Worm (Caenorhabditis elegans) whole organism, L4 larva: ENCODE data around the gene ZK662.6.

Source experiments
- Y75B8A.6 ChIP-seq: fragments of 200-800 bp; sonication (Bioruptor generic); IDR thresholded peaks from 2 replicates; pipeline ENCODE4 v1.3.6; 2022; ENCODE audit warnings: missing genetic modification reagents, missing genetic modification characterization, missing compliant biosample characterization
- aly-2 ChIP-seq: sonication (generic microtip); optimal IDR thresholded peaks from 2 replicates; lab custom pipeline; 2018; ENCODE audit warnings: missing biosample characterization, missing genetic modification characterization
- arid-1 ChIP-seq: fragments of 200-800 bp; sonication (Bioruptor generic); conservative IDR thresholded peaks from 2 replicates; pipeline ENCODE4 v1.3.6; 2022; ENCODE audit warnings: missing genetic modification reagents, missing genetic modification characterization, missing compliant biosample characterization
- ceh-82 ChIP-seq: sonication (generic microtip); optimal IDR thresholded peaks from 2 replicates; lab custom pipeline; 2017; ENCODE audit warnings: missing biosample characterization, missing genetic modification characterization
- ces-1 ChIP-seq: fragments of 150-350 bp; sonication (generic microtip); optimal IDR thresholded peaks from 4 replicates; lab custom pipeline; 2014; ENCODE audit warnings: missing biosample characterization, missing genetic modification reagents, missing genetic modification characterization
- hmg-1.1 ChIP-seq: fragments of 200-800 bp; sonication (Bioruptor generic); IDR thresholded peaks from 2 replicates; pipeline ENCODE4 v1.3.6; 2022; ENCODE audit warnings: missing genetic modification reagents, missing genetic modification characterization, missing compliant biosample characterization
- lin-39 ChIP-seq: fragments of 150-350 bp; optimal IDR thresholded peaks from 2 replicates; lab custom pipeline; 2014; ENCODE audit warnings: missing biosample characterization, missing genetic modification reagents, missing genetic modification characterization
- lir-3 ChIP-seq: sonication (generic microtip); optimal IDR thresholded peaks from 2 replicates; lab custom pipeline; 2016; ENCODE audit warnings: mild to moderate bottlenecking, missing genetic modification characterization, missing compliant biosample characterization
- nhr-11 ChIP-seq: fragments of 150-350 bp; optimal IDR thresholded peaks from 2 replicates; lab custom pipeline; 2014; ENCODE audit warnings: missing biosample characterization, missing genetic modification characterization
- nhr-42 ChIP-seq: fragments of 200-800 bp; sonication (Bioruptor generic); IDR thresholded peaks from 2 replicates; pipeline ENCODE4 v1.3.6; 2022; ENCODE audit warnings: missing genetic modification characterization, missing compliant biosample characterization
- nhr-48 ChIP-seq: sonication (generic microtip); optimal IDR thresholded peaks from 2 replicates; lab custom pipeline; 2016; ENCODE audit warnings: mild to moderate bottlenecking, missing genetic modification characterization, missing compliant biosample characterization
- nhr-76 ChIP-seq: fragments of 150-350 bp; optimal IDR thresholded peaks from 2 replicates; lab custom pipeline; 2014; ENCODE audit warnings: missing biosample characterization, missing genetic modification characterization
- pha-4 ChIP-seq, 2 experiments: fragments of 150-350 bp in 1 of 2; fragments of 200-800 bp in 1 of 2; sonication (Bioruptor generic) in 1 of 2; IDR thresholded peaks in 1 of 2; optimal IDR thresholded peaks in 1 of 2; 2 replicates each; pipeline versions ENCODE4 v1.3.6 to Lab custom; 2014 to 2022; ENCODE audit warnings: missing genetic modification characterization in 2 of 2, missing genetic modification reagents in 2 of 2, missing biosample characterization in 1 of 2, missing compliant biosample characterization in 1 of 2
- zag-1 ChIP-seq: fragments of 150-350 bp; optimal IDR thresholded peaks from 2 replicates; lab custom pipeline; 2014; ENCODE audit warnings: missing biosample characterization, missing genetic modification characterization

DNA sequence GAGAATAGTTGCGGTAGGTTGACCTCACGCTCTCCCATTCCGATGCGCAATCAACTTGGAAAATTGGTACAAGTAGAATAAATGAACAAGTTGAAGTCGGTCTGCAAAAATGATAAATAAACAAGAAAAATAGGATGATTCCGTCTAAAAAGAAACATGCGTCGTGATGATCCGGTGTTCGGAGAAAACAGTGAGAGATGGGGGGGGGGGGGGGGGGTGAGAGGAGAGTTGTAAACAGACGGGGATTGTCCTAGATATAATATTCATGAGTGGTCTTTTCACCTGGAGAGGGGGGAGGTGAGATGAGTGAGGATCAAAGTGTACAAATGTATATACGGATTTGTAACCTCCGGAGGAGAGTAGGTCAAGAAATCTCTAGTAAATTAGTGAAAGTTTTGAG is 42.8 kb upstream of the ZK662.6 start, which contains the start of gene F59D12.2:
- TF ChIP-seq hmg-1.1 (GFP tag; lab: Robert Waterston, UW) (no peak), pha-4 (GFP tag; IDR thresholded peaks at IDR 0.05; lab: Robert Waterston, UW) (no peak), pha-4 (tag; optimal IDR thresholded peaks at IDR 0.05; lab: Kevin White, UChicago) (no peak), ceh-82 (tag; lab: Kevin White, UChicago) (no peak), zag-1 (tag; lab: Kevin White, UChicago) (no peak), ces-1 (GFP tag; lab: Kevin White, UChicago) (no peak), nhr-11 (no peak), lin-39 (tag; lab: Kevin White, UChicago) (no peak), arid-1 (GFP tag; lab: Robert Waterston, UW) (no peak), nhr-48 (tag; lab: Kevin White, UChicago) (no peak), aly-2 (tag; lab: Kevin White, UChicago) (no peak), Y75B8A.6 (GFP tag; lab: Robert Waterston, UW) (no peak), lir-3 (tag; lab: Kevin White, UChicago) (no peak), nhr-76 (no peak), nhr-42 (no peak)
